Fruit fly (Drosophila melanogaster): Measurements from ENCODE around the gene mia.

DNA sequence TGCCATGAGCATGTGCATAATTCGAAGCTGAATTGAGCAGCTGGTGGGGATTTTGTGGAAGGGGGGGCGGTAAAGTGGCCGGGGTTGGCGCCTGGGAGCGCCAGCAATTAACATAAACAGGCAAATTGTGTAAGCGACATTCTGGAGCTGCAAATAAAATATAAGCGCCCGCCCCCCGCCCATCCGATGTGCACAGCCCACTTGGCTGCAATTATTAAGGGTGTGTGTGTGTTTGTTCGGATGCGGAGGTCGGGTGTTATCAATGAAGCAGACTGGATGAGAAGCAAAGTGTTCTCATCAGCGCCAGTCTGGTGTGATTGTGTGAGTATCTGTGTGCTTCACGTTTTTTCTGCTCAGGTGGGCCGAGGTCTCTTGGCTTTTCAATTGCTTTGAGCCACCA lies 31.2 kb downstream of the mia start:
- TF ChIP-seq CG4496 (GFP tag; IDR thresholded peaks at IDR 0.05) (no peak), CG34367 (tag; optimal IDR thresholded peaks at IDR 0.05) (no peak), CG9948 (tag; optimal IDR thresholded peaks at IDR 0.05) (no peak), Pif1B (GFP tag; optimal IDR thresholded peaks at IDR 0.05) (no peak), CG10348 (GFP tag; IDR thresholded peaks at IDR 0.05) (no peak), CG8301 (tag; optimal IDR thresholded peaks at IDR 0.05) (no peak), rn (GFP tag; IDR thresholded peaks at IDR 0.05) (no peak)

Data from whole organism, pupa.